Worm (Caenorhabditis elegans): Measurements from ENCODE around the gene C33H5.1.

ce11 chrIV:7803250-7803649, 5.5 kb upstream of the C33H5.1 start, which contains the start of gene C33H5.16:
- TF ChIP-seq hlh-30 (tag; optimal IDR thresholded peaks at IDR 0.05; ENCODE audit: insufficient read depth) (no peak), nhr-102 (tag; optimal IDR thresholded peaks at IDR 0.05) (no peak), nhr-77 (tag; optimal IDR thresholded peaks at IDR 0.05) (no peak), Y48G9A.11 (GFP tag; IDR thresholded peaks at IDR 0.05) (no peak), spr-1 (tag; optimal IDR thresholded peaks at IDR 0.05) (no peak), F37D6.2 (tag; optimal IDR thresholded peaks at IDR 0.05) (no peak), ceh-82 (tag; optimal IDR thresholded peaks at IDR 0.05) (no peak), tra-1 (GFP tag; IDR thresholded peaks at IDR 0.05) (no peak), egl-27 (tag; optimal IDR thresholded peaks at IDR 0.05) (no peak)
